Worm (Caenorhabditis elegans): ENCODE data around the gene F09F7.5.

DNA sequence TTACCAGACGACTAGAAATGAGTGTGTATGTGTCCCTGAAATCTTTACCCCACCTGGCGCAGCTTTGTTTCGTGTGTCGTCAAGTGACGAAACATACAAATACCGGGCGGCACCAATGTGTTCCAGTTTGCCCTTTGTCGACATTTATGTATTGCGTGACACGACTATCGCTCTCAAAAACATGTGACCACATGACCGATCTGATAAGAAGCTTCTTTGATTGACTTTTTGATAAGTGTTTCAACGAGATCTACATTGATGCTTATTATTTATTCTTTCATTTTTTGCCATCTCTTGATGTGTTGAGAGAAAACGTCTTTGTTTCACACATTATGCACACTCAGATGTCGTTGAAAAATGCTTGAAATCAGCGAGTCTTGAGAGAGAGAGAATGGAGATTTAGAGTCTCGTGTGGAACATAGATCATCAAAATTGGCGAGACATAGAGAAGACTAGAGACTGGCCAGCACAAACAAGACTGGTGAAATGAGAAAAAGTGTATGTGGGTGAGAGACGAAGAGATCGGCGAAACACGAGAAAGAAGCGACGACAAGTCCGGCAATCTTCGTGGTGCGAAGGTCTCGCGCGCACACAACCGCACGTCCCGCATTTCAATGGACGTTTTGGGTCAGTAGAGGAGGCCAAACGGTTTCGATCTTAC lies 43.7 kb upstream of the F09F7.5 start:
- TF ChIP-seq nhr-11 (tag; optimal IDR thresholded peaks at IDR 0.05) (no peak), ahr-1 (tag; optimal IDR thresholded peaks at IDR 0.05) (no peak), fax-1 (tag; optimal IDR thresholded peaks at IDR 0.05) (no peak)

All from whole organism, late embryonic.